Fruit fly (Drosophila melanogaster) whole organism, embryonic: ENCODE measurements around the gene dnc.

Experiments used
- B-H2 ChIP-seq: fragments of 200-800 bp; sonication (Bioruptor generic); optimal IDR thresholded peaks from 2 replicates; lab custom pipeline; 2018; ENCODE audit warnings: missing biosample characterization, mild to moderate bottlenecking, missing genetic modification characterization
- Bgb ChIP-seq: fragments of 200-800 bp; sonication (Bioruptor generic); IDR thresholded peaks from 2 replicates; pipeline ENCODE4 v1.3.6; 2022; ENCODE audit warnings: missing biosample characterization, missing genetic modification characterization; ENCODE audit not compliant: partially characterized antibody
- CG10565 ChIP-seq: fragments of 200-800 bp; sonication (Bioruptor generic); optimal IDR thresholded peaks from 3 replicates; lab custom pipeline; 2016; ENCODE audit warnings: missing biosample characterization, mild to moderate bottlenecking, missing genetic modification characterization
- CG11398 ChIP-seq: fragments of 200-800 bp; sonication (Bioruptor generic); optimal IDR thresholded peaks from 2 replicates; lab custom pipeline; 2016; ENCODE audit warnings: missing biosample characterization, missing genetic modification characterization
- CG11696 ChIP-seq: fragments of 200-800 bp; sonication (Bioruptor generic); IDR thresholded peaks from 2 replicates; pipeline ENCODE4 v1.3.6; 2022; ENCODE audit warnings: missing biosample characterization, missing genetic modification characterization
- CG12236 ChIP-seq: fragments of 200-800 bp; sonication (Bioruptor generic); optimal IDR thresholded peaks from 2 replicates; lab custom pipeline; 2016; ENCODE audit warnings: missing biosample characterization, missing genetic modification characterization
- CG1233 ChIP-seq: fragments of 200-800 bp; sonication (Bioruptor generic); optimal IDR thresholded peaks from 4 replicates; lab custom pipeline; 2018; ENCODE audit warnings: missing biosample characterization, mild to moderate bottlenecking, missing genetic modification characterization
- CG12744 ChIP-seq: fragments of 200-800 bp; sonication (Bioruptor generic); optimal IDR thresholded peaks from 2 replicates; lab custom pipeline; 2016; ENCODE audit warnings: missing biosample characterization, missing genetic modification characterization
- CG15073 ChIP-seq: fragments of 200-800 bp; sonication (Bioruptor generic); optimal IDR thresholded peaks from 2 replicates; lab custom pipeline; 2016; ENCODE audit warnings: missing biosample characterization, missing genetic modification characterization
- CG15696 ChIP-seq: fragments of 200-800 bp; sonication (Bioruptor generic); optimal IDR thresholded peaks from 2 replicates; lab custom pipeline; 2019; ENCODE audit warnings: missing biosample characterization, mild to moderate bottlenecking, missing genetic modification characterization, moderate library complexity
- CG17912 ChIP-seq: fragments of 200-800 bp; sonication (Bioruptor generic); optimal IDR thresholded peaks from 2 replicates; lab custom pipeline; 2018; ENCODE audit warnings: missing biosample characterization, mild to moderate bottlenecking, missing genetic modification characterization
- CG18476 ChIP-seq: fragments of 200-800 bp; sonication (Bioruptor generic); optimal IDR thresholded peaks from 2 replicates; lab custom pipeline; 2016; ENCODE audit warnings: missing biosample characterization, mild to moderate bottlenecking, missing genetic modification characterization
- CG32772 ChIP-seq: fragments of 200-800 bp; sonication (Bioruptor generic); IDR thresholded peaks from 2 replicates; pipeline ENCODE4 v1.3.6; 2022; ENCODE audit warnings: missing biosample characterization, missing genetic modification characterization
- CG4424 ChIP-seq: fragments of 200-800 bp; sonication (Bioruptor generic); optimal IDR thresholded peaks from 3 replicates; lab custom pipeline; 2016; ENCODE audit warnings: missing biosample characterization, missing genetic modification characterization
- CG5180 ChIP-seq: fragments of 200-800 bp; sonication (Bioruptor generic); optimal IDR thresholded peaks from 3 replicates; lab custom pipeline; 2017; ENCODE audit warnings: missing biosample characterization, missing genetic modification characterization, mild to moderate bottlenecking, moderate library complexity, missing genetic modification reagents
- CG6272 ChIP-seq: fragments of 200-800 bp; sonication (Bioruptor generic); IDR thresholded peaks from 2 replicates; pipeline ENCODE4 v1.3.6; 2022; ENCODE audit warnings: missing biosample characterization, missing genetic modification characterization
- CG6791 ChIP-seq: fragments of 200-800 bp; sonication (Bioruptor generic); IDR thresholded peaks from 3 replicates; pipeline ENCODE4 v1.3.6; 2022; ENCODE audit warnings: missing biosample characterization, missing genetic modification characterization; ENCODE audit not compliant: partially characterized antibody
- CG9437 ChIP-seq: fragments of 200-800 bp; sonication (Bioruptor generic); optimal IDR thresholded peaks from 2 replicates; lab custom pipeline; 2018; ENCODE audit warnings: missing biosample characterization, mild to moderate bottlenecking, missing genetic modification characterization
- Chrac-16 ChIP-seq: fragments of 200-800 bp; sonication (Bioruptor generic); optimal IDR thresholded peaks from 3 replicates; lab custom pipeline; 2016; ENCODE audit warnings: missing biosample characterization, missing genetic modification characterization
- Dip3 ChIP-seq: fragments of 200-800 bp; sonication (Bioruptor generic); optimal IDR thresholded peaks from 3 replicates; lab custom pipeline; 2016; ENCODE audit warnings: missing biosample characterization, missing genetic modification characterization
- Eip74EF ChIP-seq, 2 experiments: fragments of 200-800 bp in 1 of 2; fragments of >200 bp in 1 of 2; sonication (Bioruptor generic) in 1 of 2; optimal IDR thresholded peaks; 2 replicates each; lab custom pipeline; 2017 to 2019; ENCODE audit warnings: missing biosample characterization in 2 of 2, missing genetic modification characterization in 2 of 2, mild to moderate bottlenecking in 1 of 2, moderate library complexity in 1 of 2
- Elba2 ChIP-seq: fragments of 200-800 bp; sonication (Bioruptor generic); optimal IDR thresholded peaks from 3 replicates; lab custom pipeline; 2016; ENCODE audit warnings: missing biosample characterization, missing genetic modification characterization
- Ets97D ChIP-seq: fragments of 200-800 bp; sonication (Bioruptor generic); optimal IDR thresholded peaks from 3 replicates; lab custom pipeline; 2016; ENCODE audit warnings: missing biosample characterization, missing genetic modification characterization
- GATAe ChIP-seq: fragments of 200-800 bp; sonication (Bioruptor generic); conservative IDR thresholded peaks from 2 replicates; pipeline ENCODE4 v1.3.6; 2022; ENCODE audit warnings: missing biosample characterization, missing genetic modification characterization
- Hr51 ChIP-seq, 2 experiments: fragments of 200-800 bp; sonication (Bioruptor generic); optimal IDR thresholded peaks; 2 replicates in 1 of 2; 3 replicates in 1 of 2; lab custom pipeline; 2016 to 2018; ENCODE audit warnings: missing biosample characterization in 2 of 2, missing genetic modification characterization in 2 of 2, mild to moderate bottlenecking in 1 of 2, moderate library complexity in 1 of 2
- Hsf ChIP-seq: fragments of 200-800 bp; sonication (Bioruptor generic); optimal IDR thresholded peaks from 3 replicates; lab custom pipeline; 2016; ENCODE audit warnings: missing biosample characterization, missing genetic modification characterization
- MBD-R2 ChIP-seq: fragments of 200-800 bp; sonication (Bioruptor generic); IDR thresholded peaks from 2 replicates; pipeline ENCODE4 v1.3.6; 2022; ENCODE audit warnings: missing biosample characterization, missing genetic modification characterization
- Max ChIP-seq: fragments of 200-800 bp; sonication (Bioruptor generic); optimal IDR thresholded peaks from 2 replicates; lab custom pipeline; 2016; ENCODE audit warnings: missing biosample characterization, mild to moderate bottlenecking, missing genetic modification characterization
- NC2α ChIP-seq: fragments of 200-800 bp; sonication (Bioruptor generic); optimal IDR thresholded peaks from 2 replicates; lab custom pipeline; 2016; ENCODE audit warnings: missing biosample characterization, missing genetic modification characterization
- Nf-YB ChIP-seq: fragments of 200-800 bp; sonication (Bioruptor generic); optimal IDR thresholded peaks from 3 replicates; lab custom pipeline; 2019; ENCODE audit warnings: missing biosample characterization, mild to moderate bottlenecking, missing genetic modification characterization, moderate library complexity
- Opbp ChIP-seq: fragments of 200-800 bp; sonication (Bioruptor generic); IDR thresholded peaks from 3 replicates; pipeline ENCODE4 v1.3.6; 2022; ENCODE audit warnings: missing biosample characterization, missing genetic modification characterization; ENCODE audit not compliant: partially characterized antibody
- Optix ChIP-seq: fragments of 200-800 bp; sonication (Bioruptor generic); IDR thresholded peaks from 3 replicates; pipeline ENCODE4 v1.3.6; 2022; ENCODE audit warnings: missing biosample characterization, missing genetic modification characterization
- abd-A ChIP-seq: fragments of 200-800 bp; sonication (Bioruptor generic); optimal IDR thresholded peaks from 3 replicates; lab custom pipeline; 2019; ENCODE audit warnings: missing biosample characterization, mild to moderate bottlenecking, missing genetic modification characterization, moderate library complexity
- al ChIP-seq: fragments of 200-800 bp; sonication (Bioruptor generic); IDR thresholded peaks from 2 replicates; pipeline ENCODE4 v1.3.6; 2022; ENCODE audit warnings: missing biosample characterization, missing genetic modification characterization
- bowl ChIP-seq: fragments of 200-800 bp; sonication (Bioruptor generic); IDR thresholded peaks from 2 replicates; pipeline ENCODE4 v1.3.6; 2022; ENCODE audit warnings: missing biosample characterization, missing genetic modification characterization
- crc ChIP-seq: fragments of 200-800 bp; sonication (Bioruptor generic); optimal IDR thresholded peaks from 2 replicates; lab custom pipeline; 2016; ENCODE audit warnings: missing biosample characterization, missing genetic modification characterization
- dysf ChIP-seq: fragments of 200-800 bp; sonication (Bioruptor generic); IDR thresholded peaks from 3 replicates; pipeline ENCODE4 v1.3.6; 2022; ENCODE audit warnings: missing biosample characterization, missing genetic modification characterization
- fd102C ChIP-seq: fragments of 200-800 bp; sonication (Bioruptor generic); optimal IDR thresholded peaks from 2 replicates; lab custom pipeline; 2018; ENCODE audit warnings: missing biosample characterization, mild to moderate bottlenecking, missing genetic modification characterization, moderate library complexity
- fd96Cb ChIP-seq: fragments of 200-800 bp; sonication (Bioruptor generic); optimal IDR thresholded peaks from 2 replicates; lab custom pipeline; 2018; ENCODE audit warnings: missing biosample characterization, mild to moderate bottlenecking, missing genetic modification characterization, moderate library complexity
- grau ChIP-seq: fragments of 200-800 bp; optimal IDR thresholded peaks from 3 replicates; lab custom pipeline; 2019; ENCODE audit warnings: missing biosample characterization, mild to moderate bottlenecking, missing genetic modification characterization, moderate library complexity
- h ChIP-seq: fragments of >200 bp; optimal IDR thresholded peaks from 2 replicates; lab custom pipeline; 2017
- ham ChIP-seq: fragments of 200-800 bp; sonication (Bioruptor generic); IDR thresholded peaks from 2 replicates; pipeline ENCODE4 v1.3.6; 2022; ENCODE audit warnings: missing biosample characterization, missing genetic modification characterization
- her ChIP-seq: fragments of 200-800 bp; sonication (Bioruptor generic); optimal IDR thresholded peaks from 2 replicates; lab custom pipeline; 2016; ENCODE audit warnings: missing biosample characterization, missing genetic modification characterization
- lmd ChIP-seq: fragments of 200-800 bp; sonication (Bioruptor generic); IDR thresholded peaks from 2 replicates; pipeline ENCODE4 v1.3.6; 2022; ENCODE audit warnings: missing biosample characterization, missing genetic modification characterization
- onecut ChIP-seq: fragments of 200-800 bp; sonication (Bioruptor generic); IDR thresholded peaks from 2 replicates; pipeline ENCODE4 v1.3.6; 2022; ENCODE audit warnings: missing biosample characterization, missing genetic modification characterization
- p53 ChIP-seq: fragments of 200-800 bp; sonication (Bioruptor generic); optimal IDR thresholded peaks from 2 replicates; lab custom pipeline; 2016; ENCODE audit warnings: missing biosample characterization, missing genetic modification characterization
- pzg ChIP-seq: fragments of 200-800 bp; sonication (Bioruptor generic); optimal IDR thresholded peaks from 3 replicates; lab custom pipeline; 2018; ENCODE audit warnings: missing biosample characterization, mild to moderate bottlenecking, missing genetic modification characterization, moderate library complexity
- tll ChIP-seq, 2 experiments: fragments of 200-800 bp in 1 of 2; fragments of >200 bp in 1 of 2; sonication (Bioruptor generic) in 1 of 2; optimal IDR thresholded peaks; 2 replicates each; lab custom pipeline; 2017 to 2019; ENCODE audit warnings: missing biosample characterization in 2 of 2, missing genetic modification characterization in 2 of 2, mild to moderate bottlenecking in 1 of 2, moderate library complexity in 1 of 2
- trem ChIP-seq: fragments of 200-800 bp; optimal IDR thresholded peaks from 3 replicates; lab custom pipeline; 2019; ENCODE audit warnings: missing biosample characterization, mild to moderate bottlenecking, missing genetic modification characterization, moderate library complexity
- wek ChIP-seq: fragments of 200-800 bp; sonication (Bioruptor generic); optimal IDR thresholded peaks from 3 replicates; lab custom pipeline; 2018; ENCODE audit warnings: missing biosample characterization, mild to moderate bottlenecking, missing genetic modification characterization, moderate library complexity
- zf30C ChIP-seq: fragments of 200-800 bp; sonication (Bioruptor generic); optimal IDR thresholded peaks from 3 replicates; lab custom pipeline; 2018; ENCODE audit warnings: missing biosample characterization, mild to moderate bottlenecking, missing genetic modification characterization

The dnc gene

DNA sequence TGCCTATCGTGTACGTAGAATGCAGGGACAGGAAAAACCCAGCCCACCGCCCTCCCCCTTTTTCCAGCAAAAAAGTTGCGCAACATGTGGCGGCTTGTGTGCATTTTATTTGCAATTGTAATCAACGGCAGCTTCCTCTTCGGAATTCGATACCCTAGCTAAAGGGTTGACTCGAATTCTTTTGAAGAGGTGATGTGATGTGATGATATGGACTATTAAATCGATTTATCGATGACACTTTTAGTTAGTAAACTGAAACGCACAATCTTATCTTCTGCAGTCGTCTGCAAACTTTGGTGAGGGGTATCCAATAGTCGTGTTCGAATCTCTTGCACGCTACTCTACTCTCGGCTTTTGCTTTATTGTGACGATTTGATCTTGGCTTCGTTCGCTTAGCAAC is 205.4 kb downstream of the dnc start (continued):
- TF ChIP-seq Hsf (GFP tag; lab: Kevin White, UChicago) (peak; percentile 70), CG5180 (GFP tag; lab: Kevin White, UChicago) (no peak), CG1233 (GFP tag; lab: Kevin White, UChicago) (peak; percentile 37), Ets97D (GFP tag; lab: Kevin White, UChicago) (peak; percentile 28), CG10565 (no peak), CG4424 (GFP tag; lab: Kevin White, UChicago) (peak; percentile 73), CG9437 (GFP tag; lab: Kevin White, UChicago) (peak; percentile 25), p53 (GFP tag; lab: Kevin White, UChicago) (no peak), CG15696 (no peak), onecut (GFP tag; lab: Robert Waterston, UW) (peak; percentile 55), fd96Cb (tag; lab: Kevin White, UChicago) (peak; percentile 74), Opbp (GFP tag; lab: Robert Waterston, UW) (no peak), CG12744 (GFP tag; lab: Kevin White, UChicago) (peak; percentile 54), dysf (GFP tag; lab: Robert Waterston, UW) (peak; percentile 89), pzg (no peak), GATAe (GFP tag; lab: Robert Waterston, UW) (no peak), Chrac-16 (GFP tag; lab: Kevin White, UChicago) (peak; percentile 63), Bgb (GFP tag; lab: Robert Waterston, UW) (0 out of 2 replicates have a peak, but pooled peaks have one; percentile 18), abd-A (tag; lab: Kevin White, UChicago) (no peak), Elba2 (GFP tag; lab: Kevin White, UChicago) (no peak), trem (tag; lab: Kevin White, UChicago) (peak; percentile 18), CG17912 (GFP tag; lab: Kevin White, UChicago) (no peak), CG11398 (GFP tag; lab: Kevin White, UChicago) (peak; percentile 51), crc (peak; percentile 65), h (lab: Kevin White, UChicago) (no peak), CG18476 (no peak), tll (GFP tag; optimal IDR thresholded peaks at IDR 0.05; lab: Kevin White, UChicago) (no peak), lmd (GFP tag; lab: Robert Waterston, UW) (no peak; the same call in 1 of the 2 replicates), bowl (GFP tag; lab: Robert Waterston, UW) (no peak), CG15073 (no peak), CG11696 (GFP tag; lab: Robert Waterston, UW) (0 out of 2 replicates have a peak, but pooled peaks have one; percentile 48), CG6791 (GFP tag; lab: Robert Waterston, UW) (no peak), wek (GFP tag; lab: Kevin White, UChicago) (no peak), CG32772 (GFP tag; lab: Robert Waterston, UW) (peak; percentile 80), Dip3 (peak; percentile 74), Max (GFP tag; lab: Kevin White, UChicago) (peak; percentile 10), fd102C (GFP tag; lab: Kevin White, UChicago) (no peak), Nf-YB (no peak), CG6272 (GFP tag; lab: Robert Waterston, UW) (no peak), her (peak; percentile 67), zf30C (no peak), Hr51 (GFP tag; optimal IDR thresholded peaks at IDR 0.05; lab: Kevin White, UChicago) (peak; percentile 48 to 81), al (GFP tag; lab: Robert Waterston, UW) (peak; percentile 68), ham (GFP tag; lab: Robert Waterston, UW) (no peak), Optix (GFP tag; lab: Robert Waterston, UW) (no peak; the same call in 2 of the 3 replicates), NC2α (peak; percentile 20), B-H2 (GFP tag; lab: Kevin White, UChicago) (no peak), grau (tag; lab: Kevin White, UChicago) (peak; percentile 75), MBD-R2 (GFP tag; lab: Robert Waterston, UW) (peak; percentile 30; the same call in 1 of the 2 replicates), CG12236 (peak; percentile 51), Eip74EF (GFP tag; optimal IDR thresholded peaks at IDR 0.05; lab: Kevin White, UChicago) (peak in 1 of 2 experiments; percentile 75)
